Fruit fly (Drosophila melanogaster) whole organism, adult: ENCODE data around the gene S.
A peak's percentile ranks its signal among the peaks of the same experiment; 100 is the strongest.

Source experiments
- CG11617 ChIP-seq: fragments of 200-800 bp; sonication (Bioruptor generic); optimal IDR thresholded peaks from 2 replicates; lab custom pipeline; 2017; ENCODE audit warnings: mild to moderate bottlenecking, missing biosample characterization, missing genetic modification reagents, missing genetic modification characterization
- CG12768 ChIP-seq: fragments of 200-800 bp; sonication (Bioruptor generic); optimal IDR thresholded peaks from 2 replicates; lab custom pipeline; 2017; ENCODE audit warnings: missing biosample characterization, missing genetic modification characterization, mild to moderate bottlenecking, moderate library complexity, missing genetic modification reagents
- CG14711 ChIP-seq: fragments of 200-800 bp; sonication (Bioruptor generic); optimal IDR thresholded peaks from 2 replicates; lab custom pipeline; 2018; ENCODE audit warnings: missing biosample characterization, mild to moderate bottlenecking, missing genetic modification characterization, moderate library complexity
- CG1620 ChIP-seq: fragments of 200-800 bp; sonication (Bioruptor generic); optimal IDR thresholded peaks from 2 replicates; lab custom pipeline; 2016; ENCODE audit warnings: missing biosample characterization, missing genetic modification characterization
- CG33017 ChIP-seq: fragments of 200-800 bp; sonication (Bioruptor generic); optimal IDR thresholded peaks from 2 replicates; lab custom pipeline; 2018; ENCODE audit warnings: missing biosample characterization, mild to moderate bottlenecking, missing genetic modification characterization, moderate library complexity
- CG5204 ChIP-seq: fragments of 200-800 bp; sonication (Bioruptor generic); optimal IDR thresholded peaks from 2 replicates; lab custom pipeline; 2016; ENCODE audit warnings: missing biosample characterization, missing genetic modification characterization
- CG7045 ChIP-seq: fragments of 200-800 bp; sonication (Bioruptor generic); optimal IDR thresholded peaks from 2 replicates; lab custom pipeline; 2017; ENCODE audit warnings: missing biosample characterization, mild to moderate bottlenecking, missing genetic modification characterization
- CG7101 ChIP-seq: fragments of 200-800 bp; sonication (Bioruptor generic); optimal IDR thresholded peaks from 2 replicates; lab custom pipeline; 2018; ENCODE audit warnings: missing biosample characterization, mild to moderate bottlenecking, missing genetic modification characterization, moderate library complexity
- Clk ChIP-seq: fragments of 200-800 bp; sonication (Bioruptor generic); optimal IDR thresholded peaks from 2 replicates; lab custom pipeline; 2017; ENCODE audit warnings: missing biosample characterization, missing genetic modification characterization
- Crg-1 ChIP-seq: fragments of 200-800 bp; sonication (Bioruptor generic); optimal IDR thresholded peaks from 2 replicates; lab custom pipeline; 2016; ENCODE audit warnings: missing biosample characterization, missing genetic modification characterization
- Hr96 ChIP-seq: fragments of 200-800 bp; sonication (Bioruptor generic); optimal IDR thresholded peaks from 2 replicates; lab custom pipeline; 2016; ENCODE audit warnings: missing biosample characterization, missing genetic modification characterization
- Mnt ChIP-seq: fragments of 200-800 bp; sonication (Bioruptor generic); optimal IDR thresholded peaks from 2 replicates; lab custom pipeline; 2016; ENCODE audit warnings: missing biosample characterization, mild to moderate bottlenecking, missing genetic modification characterization
- bab1 ChIP-seq: fragments of 200-800 bp; sonication (Bioruptor generic); optimal IDR thresholded peaks from 3 replicates; lab custom pipeline; 2019; ENCODE audit warnings: missing biosample characterization, mild to moderate bottlenecking, missing genetic modification characterization, moderate library complexity
- cic ChIP-seq: fragments of 200-800 bp; sonication (Bioruptor generic); optimal IDR thresholded peaks from 2 replicates; lab custom pipeline; 2017; ENCODE audit warnings: missing biosample characterization, mild to moderate bottlenecking, missing genetic modification characterization, moderate library complexity
- cnc ChIP-seq, 2 experiments: fragments of >200 bp; optimal IDR thresholded peaks; 2 replicates each; lab custom pipeline; 2017
- kay ChIP-seq: fragments of 200-800 bp; sonication (Bioruptor generic); peaks from one replicate; lab custom pipeline; 2016; ENCODE audit warnings: missing biosample characterization, missing genetic modification characterization, borderline replicate concordance
- ovo ChIP-seq: fragments of 200-800 bp; sonication (Bioruptor generic); optimal IDR thresholded peaks from 2 replicates; lab custom pipeline; 2016; ENCODE audit warnings: missing biosample characterization, missing genetic modification characterization
- pad ChIP-seq: fragments of 200-800 bp; sonication (Bioruptor generic); optimal IDR thresholded peaks from 3 replicates; lab custom pipeline; 2017; ENCODE audit warnings: missing biosample characterization, missing genetic modification characterization, mild to moderate bottlenecking, moderate library complexity, missing genetic modification reagents
- tj ChIP-seq: fragments of 200-800 bp; sonication (Bioruptor generic); optimal IDR thresholded peaks from 3 replicates; lab custom pipeline; 2017; ENCODE audit warnings: missing biosample characterization, mild to moderate bottlenecking, missing genetic modification characterization, moderate library complexity
- toe ChIP-seq: fragments of 200-800 bp; sonication (Bioruptor generic); optimal IDR thresholded peaks from 2 replicates; lab custom pipeline; 2016; ENCODE audit warnings: missing biosample characterization, missing genetic modification characterization

Gene S

dm6 chr2L:1095450-1095849 is 17.8 kb upstream of the S start:
- TF ChIP-seq CG7101 (tag; lab: Kevin White, UChicago) (no peak), Hr96 (GFP tag; lab: Kevin White, UChicago) (no peak), Crg-1 (GFP tag; lab: Kevin White, UChicago) (no peak), bab1 (no peak), CG11617 (no peak), pad (GFP tag; lab: Kevin White, UChicago) (no peak), cic (GFP tag; lab: Kevin White, UChicago) (no peak), CG33017 (tag; lab: Kevin White, UChicago) (no peak), CG12768 (GFP tag; lab: Kevin White, UChicago) (no peak), Clk (GFP tag; lab: Kevin White, UChicago) (no peak), ovo (GFP tag; lab: Kevin White, UChicago) (no peak), CG14711 (tag; lab: Kevin White, UChicago) (no peak), cnc (optimal IDR thresholded peaks at IDR 0.05; lab: Kevin White, UChicago) (no peak), tj (GFP tag; lab: Kevin White, UChicago) (no peak)

dm6 chr2L:1094724-1095123 is 17.1 kb upstream of the S start:
- TF ChIP-seq pad (GFP tag; lab: Kevin White, UChicago) (no peak), Hr96 (GFP tag; lab: Kevin White, UChicago) (no peak), Crg-1 (GFP tag; lab: Kevin White, UChicago) (no peak)

- TF ChIP-seq tj (GFP tag; lab: Kevin White, UChicago) (peak; percentile 84), CG7101 (tag; lab: Kevin White, UChicago) (peak; percentile 8), bab1 (peak; percentile 32), toe (GFP tag; lab: Kevin White, UChicago) (no peak)
Measured at dm6 chr2L:1091675-1092074, 14.1 kb upstream of the S start.

- TF ChIP-seq CG7045 (GFP tag; lab: Kevin White, UChicago) = peak; percentile 73
- no peak for TF ChIP-seq Mnt (GFP tag; lab: Kevin White, UChicago)
- no peak for TF ChIP-seq Clk (GFP tag; lab: Kevin White, UChicago)
- no peak for TF ChIP-seq ovo (GFP tag; lab: Kevin White, UChicago)
- TF ChIP-seq Hr96 (GFP tag; lab: Kevin White, UChicago) = peak; percentile 37
- TF ChIP-seq cic (GFP tag; lab: Kevin White, UChicago) = no peak
- peak; percentile 31 for TF ChIP-seq CG14711 (tag; lab: Kevin White, UChicago)
- TF ChIP-seq CG7101 (tag; lab: Kevin White, UChicago) = no peak
- peak; percentile 31 for TF ChIP-seq CG33017 (tag; lab: Kevin White, UChicago)
- TF ChIP-seq cnc (optimal IDR thresholded peaks at IDR 0.05; lab: Kevin White, UChicago) = no peak
- TF ChIP-seq CG5204 (GFP tag; lab: Kevin White, UChicago) = no peak
- TF ChIP-seq tj (GFP tag; lab: Kevin White, UChicago) = peak; percentile 23
- no peak for TF ChIP-seq bab1
- TF ChIP-seq kay = no peak
- TF ChIP-seq CG11617 = no peak
- peak; percentile 2 for TF ChIP-seq pad (GFP tag; lab: Kevin White, UChicago)
- TF ChIP-seq CG1620 = no peak
- no peak for TF ChIP-seq Crg-1 (GFP tag; lab: Kevin White, UChicago)
- peak; percentile 55 for TF ChIP-seq CG12768 (GFP tag; lab: Kevin White, UChicago)
- TF ChIP-seq toe (GFP tag; lab: Kevin White, UChicago) = no peak
Measured at dm6 chr2L:1086312-1086906, 8.8 kb upstream of the S start.

dm6 chr2L:1082668-1083067 is 5.1 kb upstream of the S start:
- no peak for TF ChIP-seq CG1620
- TF ChIP-seq pad (GFP tag; lab: Kevin White, UChicago) = no peak
- TF ChIP-seq ovo (GFP tag; lab: Kevin White, UChicago) = no peak
- no peak for TF ChIP-seq cnc (optimal IDR thresholded peaks at IDR 0.05; lab: Kevin White, UChicago)
- no peak for TF ChIP-seq toe (GFP tag; lab: Kevin White, UChicago)
- no peak for TF ChIP-seq kay
- TF ChIP-seq tj (GFP tag; lab: Kevin White, UChicago) = no peak

- no peak for TF ChIP-seq ovo (GFP tag; lab: Kevin White, UChicago)
- TF ChIP-seq Hr96 (GFP tag; lab: Kevin White, UChicago) = no peak
- peak; percentile 63 for TF ChIP-seq CG11617
- peak; percentile 34 for TF ChIP-seq CG7045 (GFP tag; lab: Kevin White, UChicago)
- TF ChIP-seq CG14711 (tag; lab: Kevin White, UChicago) = no peak
- no peak for TF ChIP-seq pad (GFP tag; lab: Kevin White, UChicago)
- TF ChIP-seq CG1620 = no peak
- TF ChIP-seq tj (GFP tag; lab: Kevin White, UChicago) = no peak
- TF ChIP-seq bab1 = peak; percentile 8
- TF ChIP-seq CG33017 (tag; lab: Kevin White, UChicago) = peak; percentile 39
- no peak for TF ChIP-seq cnc (optimal IDR thresholded peaks at IDR 0.05; lab: Kevin White, UChicago)
- TF ChIP-seq cic (GFP tag; lab: Kevin White, UChicago) = peak; percentile 68
- no peak for TF ChIP-seq toe (GFP tag; lab: Kevin White, UChicago)
- TF ChIP-seq Crg-1 (GFP tag; lab: Kevin White, UChicago) = no peak
- no peak for TF ChIP-seq Mnt (GFP tag; lab: Kevin White, UChicago)
- no peak for TF ChIP-seq kay
Measured at dm6 chr2L:1080802-1081464, 3.3 kb upstream of the S start, which contains the start of gene Atg4a. Gene Atg4a (plus strand): TSS chr2L:1080911.
